Fruit fly (Drosophila melanogaster) Kc167 (cell line): ENCODE data around the gene CG34427.

Experiments used
- Myc ChIP-seq: fragments of >200 bp; optimal IDR thresholded peaks from 2 replicates; lab custom pipeline; 2017; ENCODE audit warnings: missing external identifiers
- Sin3A ChIP-seq: fragments of >200 bp; optimal IDR thresholded peaks from 2 replicates; lab custom pipeline; 2018; ENCODE audit warnings: missing external identifiers
- h ChIP-seq: fragments of >200 bp; optimal IDR thresholded peaks from 3 replicates; lab custom pipeline; 2018; ENCODE audit warnings: missing external identifiers
- insv ChIP-seq: fragments of >200 bp; optimal IDR thresholded peaks from 3 replicates; lab custom pipeline; 2018; ENCODE audit warnings: missing external identifiers
- psq ChIP-seq: fragments of >200 bp; optimal IDR thresholded peaks from 2 replicates; lab custom pipeline; 2017; ENCODE audit warnings: missing external identifiers
- ttk ChIP-seq: sonication (Bioruptor generic); optimal IDR thresholded peaks from 2 replicates; lab custom pipeline; 2017; ENCODE audit warnings: missing external identifiers

The CG34427 gene

dm6 chr3L:8804082-8804814, at the start of gene CG34427, which contains the start of gene CG32023:
TSS of gene CG34427 (plus strand) at chr3L:8804764.
TSS of gene CG32023 (minus strand) at chr3L:8804182.
- TF ChIP-seq h (lab: Kevin White, UChicago) (no peak), insv (no peak), ttk (lab: Kevin White, UChicago) (no peak), psq (lab: Kevin White, UChicago) (no peak), Sin3A (lab: Kevin White, UChicago) (no peak), Myc (lab: Kevin White, UChicago) (no peak)

dm6 chr3L:8755689-8756088, 48.9 kb upstream of the CG34427 start, which contains the start of gene CG6576:
TSS of gene CG6576 (plus strand) at chr3L:8755989.
- TF ChIP-seq Sin3A (lab: Kevin White, UChicago) = no peak
- no peak for TF ChIP-seq h (lab: Kevin White, UChicago)
- TF ChIP-seq insv = no peak
- TF ChIP-seq psq (lab: Kevin White, UChicago) = no peak
- TF ChIP-seq ttk (lab: Kevin White, UChicago) = no peak
- TF ChIP-seq Myc (lab: Kevin White, UChicago) = no peak

- TF ChIP-seq Sin3A (lab: Kevin White, UChicago) (no peak), ttk (lab: Kevin White, UChicago) (no peak), Myc (lab: Kevin White, UChicago) (no peak), h (lab: Kevin White, UChicago) (no peak), insv (no peak), psq (lab: Kevin White, UChicago) (no peak)
These were observed 41.5 kb upstream of the CG34427 start for dm6 chr3L:8763037-8763454.

dm6 chr3L:8763794-8764193, 40.8 kb upstream of the CG34427 start:
- TF ChIP-seq Myc (lab: Kevin White, UChicago) (no peak), Sin3A (lab: Kevin White, UChicago) (no peak), ttk (lab: Kevin White, UChicago) (no peak), psq (lab: Kevin White, UChicago) (no peak), insv (no peak), h (lab: Kevin White, UChicago) (no peak)

- TF ChIP-seq Myc (lab: Kevin White, UChicago) (no peak), ttk (lab: Kevin White, UChicago) (no peak), insv (no peak), h (lab: Kevin White, UChicago) (no peak), Sin3A (lab: Kevin White, UChicago) (no peak), psq (lab: Kevin White, UChicago) (no peak)
These were observed 39.1 kb upstream of the CG34427 start for dm6 chr3L:8765493-8765892.

dm6 chr3L:8765969-8766538, 38.5 kb upstream of the CG34427 start:
- TF ChIP-seq psq (lab: Kevin White, UChicago) (no peak), ttk (lab: Kevin White, UChicago) (no peak), Sin3A (lab: Kevin White, UChicago) (no peak), h (lab: Kevin White, UChicago) (no peak), insv (no peak), Myc (lab: Kevin White, UChicago) (no peak)

dm6 chr3L:8767876-8768275, 36.7 kb upstream of the CG34427 start:
- no peak for TF ChIP-seq Sin3A (lab: Kevin White, UChicago)
- no peak for TF ChIP-seq Myc (lab: Kevin White, UChicago)
- TF ChIP-seq psq (lab: Kevin White, UChicago) = no peak
- no peak for TF ChIP-seq ttk (lab: Kevin White, UChicago)
- TF ChIP-seq insv = no peak
- TF ChIP-seq h (lab: Kevin White, UChicago) = no peak

- TF ChIP-seq psq (lab: Kevin White, UChicago) (no peak), ttk (lab: Kevin White, UChicago) (no peak), h (lab: Kevin White, UChicago) (no peak), Myc (lab: Kevin White, UChicago) (no peak), Sin3A (lab: Kevin White, UChicago) (no peak), insv (no peak)
These were observed 33.8 kb upstream of the CG34427 start for dm6 chr3L:8770616-8771229.

- no peak for TF ChIP-seq insv
- TF ChIP-seq ttk (lab: Kevin White, UChicago) = no peak
These were observed 31.4 kb upstream of the CG34427 start for dm6 chr3L:8772998-8773684.

- TF ChIP-seq Sin3A (lab: Kevin White, UChicago) (no peak), insv (no peak), psq (lab: Kevin White, UChicago) (no peak), ttk (lab: Kevin White, UChicago) (no peak), Myc (lab: Kevin White, UChicago) (no peak)
These were observed 30.9 kb upstream of the CG34427 start for dm6 chr3L:8773713-8774112.

- TF ChIP-seq ttk (lab: Kevin White, UChicago) = no peak
- no peak for TF ChIP-seq insv
- TF ChIP-seq h (lab: Kevin White, UChicago) = no peak
- no peak for TF ChIP-seq Myc (lab: Kevin White, UChicago)
- TF ChIP-seq psq (lab: Kevin White, UChicago) = no peak
- no peak for TF ChIP-seq Sin3A (lab: Kevin White, UChicago)
These were observed 29.4 kb upstream of the CG34427 start for dm6 chr3L:8774974-8775731.
